Worm (Caenorhabditis elegans): ENCODE results near the gene rbmx-2.

ce11 chrII:6244171-6244570 is 47.4 kb upstream of the rbmx-2 start, which contains the start of gene tat-4:
- TF ChIP-seq mep-1 (tag; optimal IDR thresholded peaks at IDR 0.05) (no peak), fos-1 (tag; optimal IDR thresholded peaks at IDR 0.05) (no peak), dpl-1 (GFP tag; optimal IDR thresholded peaks at IDR 0.05) (no peak), lir-3 (tag; optimal IDR thresholded peaks at IDR 0.05; ENCODE audit: poor library complexity) (no peak), elt-2 (tag; optimal IDR thresholded peaks at IDR 0.05) (no peak), Y116A8C.19 (tag; optimal IDR thresholded peaks at IDR 0.05; ENCODE audit: borderline replicate concordance) (no peak), hpl-2 (GFP tag; optimal IDR thresholded peaks at IDR 0.05) (no peak), tlp-1 (tag; optimal IDR thresholded peaks at IDR 0.05) (no peak), ztf-11 (tag; optimal IDR thresholded peaks at IDR 0.05) (no peak), C16A3.4 (tag; optimal IDR thresholded peaks at IDR 0.05) (no peak)

Data from whole organism, L1 larva.